Worm (Caenorhabditis elegans) whole organism, young adult: ENCODE measurements around the gene col-107.
A peak's percentile ranks its signal among the peaks of the same experiment; 100 is the strongest.

Experiments used
- B0336.3 ChIP-seq: fragments of 200-800 bp; sonication (Bioruptor generic); IDR thresholded peaks from 2 replicates; pipeline ENCODE4 v1.3.6; 2022; ENCODE audit warnings: missing genetic modification characterization, missing compliant biosample characterization
- F10E7.11 ChIP-seq: sonication (generic microtip); optimal IDR thresholded peaks from 2 replicates; lab custom pipeline; 2017; ENCODE audit warnings: mild to moderate bottlenecking, missing genetic modification characterization, moderate library complexity, missing compliant biosample characterization
- F23B12.7 ChIP-seq: sonication (generic microtip); optimal IDR thresholded peaks from 2 replicates; lab custom pipeline; 2017; ENCODE audit warnings: missing genetic modification characterization, mild to moderate bottlenecking, missing compliant biosample characterization, antibody characterized with exemption, moderate library complexity; ENCODE audit not compliant: insufficient read depth
- F49E8.2 ChIP-seq: sonication (generic microtip); optimal IDR thresholded peaks from 3 replicates; lab custom pipeline; 2017; ENCODE audit warnings: missing genetic modification characterization, mild to moderate bottlenecking, missing compliant biosample characterization, antibody characterized with exemption, moderate library complexity; ENCODE audit not compliant: insufficient read depth
- Y56A3A.18 ChIP-seq: fragments of 200-800 bp; sonication (Bioruptor generic); IDR thresholded peaks from 2 replicates; pipeline ENCODE4 v1.3.6; 2022; ENCODE audit warnings: missing genetic modification reagents, missing genetic modification characterization, missing compliant biosample characterization
- aptf-2 ChIP-seq: fragments of 200-800 bp; sonication (Bioruptor generic); conservative IDR thresholded peaks from 2 replicates; pipeline ENCODE4 v1.3.6; 2022; ENCODE audit warnings: missing genetic modification reagents, missing genetic modification characterization, missing compliant biosample characterization
- attf-5 ChIP-seq: fragments of 200-800 bp; sonication (Bioruptor generic); optimal IDR thresholded peaks from 2 replicates; lab custom pipeline; 2018; ENCODE audit warnings: mild to moderate bottlenecking, missing genetic modification characterization, missing compliant biosample characterization
- cebp-1 ChIP-seq, 2 experiments: fragments of 200-800 bp in 1 of 2; sonication (Bioruptor generic) in 1 of 2; sonication (generic microtip) in 1 of 2; IDR thresholded peaks in 1 of 2; optimal IDR thresholded peaks in 1 of 2; 2 replicates each; pipeline versions ENCODE4 v1.3.6 to Lab custom; 2017 to 2022; ENCODE audit warnings: missing compliant biosample characterization in 2 of 2, missing genetic modification characterization in 2 of 2, mild to moderate bottlenecking in 1 of 2, missing genetic modification reagents in 1 of 2, moderate library complexity in 1 of 2
- cebp-2 ChIP-seq: fragments of 200-800 bp; sonication (Bioruptor generic); IDR thresholded peaks from 2 replicates; pipeline ENCODE4 v1.3.6; 2022; ENCODE audit warnings: missing genetic modification characterization, missing compliant biosample characterization
- ceh-27 ChIP-seq: fragments of 200-800 bp; sonication (Bioruptor generic); optimal IDR thresholded peaks from 2 replicates; lab custom pipeline; 2018; ENCODE audit warnings: mild to moderate bottlenecking, missing genetic modification characterization, moderate library complexity, missing compliant biosample characterization
- ceh-91 ChIP-seq: fragments of 200-800 bp; sonication (Bioruptor generic); IDR thresholded peaks from 2 replicates; pipeline ENCODE4 v1.3.6; 2022; ENCODE audit warnings: missing genetic modification reagents, missing genetic modification characterization, missing compliant biosample characterization
- die-1 ChIP-seq: sonication (generic microtip); optimal IDR thresholded peaks from 2 replicates; lab custom pipeline; 2016; ENCODE audit warnings: missing genotype, mild to moderate bottlenecking, missing genetic modification characterization, missing compliant biosample characterization
- dpff-1 ChIP-seq: sonication (generic microtip); optimal IDR thresholded peaks from 2 replicates; lab custom pipeline; 2017; ENCODE audit warnings: mild to moderate bottlenecking, missing genetic modification characterization, missing compliant biosample characterization
- egl-18 ChIP-seq: fragments of 200-800 bp; sonication (Bioruptor generic); IDR thresholded peaks from 2 replicates; pipeline ENCODE4 v1.3.6; 2022; ENCODE audit warnings: missing genetic modification reagents, missing genetic modification characterization, missing compliant biosample characterization
- egl-44 ChIP-seq: fragments of 200-800 bp; sonication (Bioruptor generic); IDR thresholded peaks from 2 replicates; pipeline ENCODE4 v1.3.6; 2022; ENCODE audit warnings: missing genetic modification reagents, missing genetic modification characterization, missing compliant biosample characterization
- ets-4 ChIP-seq: fragments of 200-800 bp; sonication (Bioruptor generic); optimal IDR thresholded peaks from 2 replicates; lab custom pipeline; 2018; ENCODE audit warnings: mild to moderate bottlenecking, missing genetic modification characterization, missing compliant biosample characterization
- him-1 ChIP-seq: sonication (generic microtip); optimal IDR thresholded peaks from 2 replicates; lab custom pipeline; 2016; ENCODE audit warnings: missing genotype, missing genetic modification reagents, missing genetic modification characterization, missing compliant biosample characterization
- hlh-26 ChIP-seq: fragments of 200-800 bp; sonication (Bioruptor generic); conservative IDR thresholded peaks from 2 replicates; pipeline ENCODE4 v1.3.6; 2022; ENCODE audit warnings: missing genetic modification reagents, missing genetic modification characterization, missing compliant biosample characterization
- hmg-1.2 ChIP-seq: fragments of 200-800 bp; sonication (Bioruptor generic); IDR thresholded peaks from 2 replicates; pipeline ENCODE4 v1.3.6; 2022; ENCODE audit warnings: missing genetic modification reagents, missing genetic modification characterization, missing compliant biosample characterization
- hmg-20 ChIP-seq: fragments of 200-800 bp; sonication (Bioruptor generic); IDR thresholded peaks from 2 replicates; pipeline ENCODE4 v1.3.6; 2022; ENCODE audit warnings: missing genetic modification reagents, missing genetic modification characterization, missing compliant biosample characterization
- hrde-1 ChIP-seq: sonication (generic microtip); optimal IDR thresholded peaks from 2 replicates; lab custom pipeline; 2016; ENCODE audit warnings: missing genetic modification characterization, mild to moderate bottlenecking, missing compliant biosample characterization, moderate library complexity, missing genotype, missing genetic modification reagents, borderline replicate concordance
- hsf-1 ChIP-seq: fragments of 200-800 bp; sonication (Bioruptor generic); IDR thresholded peaks from 2 replicates; pipeline ENCODE4 v1.3.6; 2022; ENCODE audit warnings: missing genetic modification reagents, missing genetic modification characterization, missing compliant biosample characterization
- lag-1 ChIP-seq: fragments of 200-800 bp; sonication (Bioruptor generic); IDR thresholded peaks from 2 replicates; pipeline ENCODE4 v1.3.6; 2022; ENCODE audit warnings: missing genetic modification reagents, missing genetic modification characterization, missing compliant biosample characterization
- let-526 ChIP-seq: fragments of 200-800 bp; sonication (Bioruptor generic); IDR thresholded peaks from 2 replicates; pipeline ENCODE4 v1.3.6; 2022; ENCODE audit warnings: missing genetic modification reagents, missing genetic modification characterization, missing compliant biosample characterization
- lin-26 ChIP-seq: fragments of 200-800 bp; sonication (Bioruptor generic); IDR thresholded peaks from 2 replicates; pipeline ENCODE4 v1.3.6; 2022; ENCODE audit warnings: missing genetic modification reagents, missing genetic modification characterization, missing compliant biosample characterization
- lin-35 ChIP-seq, 3 experiments: fragments of 150-350 bp in 2 of 3; sonication (generic microtip) in 1 of 3; optimal IDR thresholded peaks; 2 replicates each; lab custom pipeline; 2014 to 2018; ENCODE audit warnings: missing biosample characterization in 3 of 3, missing genetic modification characterization in 3 of 3, missing genetic modification reagents in 3 of 3
- lin-54 ChIP-seq: fragments of 200-800 bp; sonication (Bioruptor generic); optimal IDR thresholded peaks from 2 replicates; lab custom pipeline; 2018; ENCODE audit warnings: mild to moderate bottlenecking, missing genetic modification characterization, missing compliant biosample characterization
- lsy-27 ChIP-seq: sonication (generic microtip); optimal IDR thresholded peaks from 2 replicates; lab custom pipeline; 2017; ENCODE audit warnings: missing genetic modification characterization, mild to moderate bottlenecking, missing compliant biosample characterization, antibody characterized with exemption, missing genotype, borderline replicate concordance; ENCODE audit not compliant: insufficient read depth
- mxl-1 ChIP-seq: sonication (generic microtip); optimal IDR thresholded peaks from 2 replicates; lab custom pipeline; 2016; ENCODE audit warnings: missing genetic modification characterization, missing compliant biosample characterization
- nfya-2 ChIP-seq: fragments of 200-800 bp; sonication (Bioruptor generic); IDR thresholded peaks from 2 replicates; pipeline ENCODE4 v1.3.6; 2022; ENCODE audit warnings: missing genetic modification reagents, missing genetic modification characterization, missing compliant biosample characterization
- nfyb-1 ChIP-seq: fragments of 200-800 bp; sonication (Bioruptor generic); IDR thresholded peaks from 2 replicates; pipeline ENCODE4 v1.3.6; 2022; ENCODE audit warnings: missing genetic modification reagents, missing genetic modification characterization, missing compliant biosample characterization
- nhr-120 ChIP-seq: fragments of 200-800 bp; sonication (Bioruptor generic); IDR thresholded peaks from 2 replicates; pipeline ENCODE4 v1.3.6; 2022; ENCODE audit warnings: missing genetic modification characterization, missing compliant biosample characterization
- nhr-80 ChIP-seq: sonication (generic microtip); optimal IDR thresholded peaks from 2 replicates; lab custom pipeline; 2016; ENCODE audit warnings: missing genetic modification characterization, missing compliant biosample characterization
- nhr-90 ChIP-seq: sonication (generic microtip); optimal IDR thresholded peaks from 2 replicates; lab custom pipeline; 2016; ENCODE audit warnings: missing genotype, mild to moderate bottlenecking, missing genetic modification characterization, missing compliant biosample characterization
- rcor-1 ChIP-seq: fragments of 200-800 bp; sonication (Bioruptor generic); IDR thresholded peaks from 2 replicates; pipeline ENCODE4 v1.3.6; 2022; ENCODE audit warnings: missing genetic modification reagents, missing genetic modification characterization, missing compliant biosample characterization
- sea-2 ChIP-seq: fragments of 200-800 bp; sonication (Bioruptor generic); IDR thresholded peaks from 2 replicates; pipeline ENCODE4 v1.3.6; 2022; ENCODE audit warnings: missing genetic modification characterization, missing compliant biosample characterization
- snpc-3.4 ChIP-seq: sonication (generic microtip); optimal IDR thresholded peaks from 2 replicates; lab custom pipeline; 2017; ENCODE audit warnings: missing genetic modification characterization, mild to moderate bottlenecking, missing compliant biosample characterization, antibody characterized with exemption, moderate library complexity, missing genotype, missing genetic modification reagents
- zfh-2 ChIP-seq: fragments of 200-800 bp; sonication (Bioruptor generic); conservative IDR thresholded peaks from 2 replicates; pipeline ENCODE4 v1.3.6; 2022; ENCODE audit warnings: missing genetic modification reagents, missing genetic modification characterization, missing compliant biosample characterization
- zim-3 ChIP-seq: sonication (generic microtip); optimal IDR thresholded peaks from 2 replicates; lab custom pipeline; 2017; ENCODE audit warnings: mild to moderate bottlenecking, missing genetic modification characterization, moderate library complexity, missing compliant biosample characterization
- ztf-18 ChIP-seq: sonication (generic microtip); optimal IDR thresholded peaks from 2 replicates; lab custom pipeline; 2016; ENCODE audit warnings: missing genotype, mild to moderate bottlenecking, missing genetic modification characterization, missing compliant biosample characterization
- ztf-25 ChIP-seq: fragments of 200-800 bp; sonication (Bioruptor generic); IDR thresholded peaks from 2 replicates; pipeline ENCODE4 v1.3.6; 2022; ENCODE audit warnings: missing genetic modification reagents, missing genetic modification characterization, missing compliant biosample characterization
- ztf-26 ChIP-seq: sonication (generic microtip); optimal IDR thresholded peaks from 2 replicates; lab custom pipeline; 2017; ENCODE audit warnings: missing genetic modification characterization, missing compliant biosample characterization
- ztf-3 ChIP-seq: fragments of 200-800 bp; sonication (Bioruptor generic); optimal IDR thresholded peaks from 2 replicates; lab custom pipeline; 2018; ENCODE audit warnings: mild to moderate bottlenecking, missing genetic modification characterization, missing compliant biosample characterization

Gene col-107

ce11 chrIV:1548457-1548861 lies at the start of gene col-107:
Gene col-107 (plus strand): TSS chrIV:1548721.
- TF ChIP-seq lin-54 = no peak
- TF ChIP-seq egl-18 (GFP tag; lab: Robert Waterston, UW) = no peak
- TF ChIP-seq rcor-1 (GFP tag; lab: Robert Waterston, UW) = no peak
- no peak for TF ChIP-seq snpc-3.4 (tag; lab: Kevin White, UChicago)
- no peak for TF ChIP-seq nhr-80 (tag; lab: Kevin White, UChicago)
- no peak for TF ChIP-seq ceh-91 (GFP tag; lab: Robert Waterston, UW)
- no peak for TF ChIP-seq nhr-90 (tag; lab: Kevin White, UChicago)
- no peak for TF ChIP-seq nfyb-1 (GFP tag; lab: Robert Waterston, UW)
- TF ChIP-seq ztf-26 (tag; lab: Kevin White, UChicago) = no peak
- TF ChIP-seq F10E7.11 (tag; lab: Kevin White, UChicago) = no peak

ce11 chrIV:1510241-1510640 lies 38.3 kb upstream of the col-107 start, which contains the start of gene txt-4:
Gene txt-4 (plus strand): TSS chrIV:1510564.
- TF ChIP-seq nhr-80 (tag; lab: Kevin White, UChicago) (peak; percentile 24), die-1 (tag; lab: Kevin White, UChicago) (no peak)

DNA sequence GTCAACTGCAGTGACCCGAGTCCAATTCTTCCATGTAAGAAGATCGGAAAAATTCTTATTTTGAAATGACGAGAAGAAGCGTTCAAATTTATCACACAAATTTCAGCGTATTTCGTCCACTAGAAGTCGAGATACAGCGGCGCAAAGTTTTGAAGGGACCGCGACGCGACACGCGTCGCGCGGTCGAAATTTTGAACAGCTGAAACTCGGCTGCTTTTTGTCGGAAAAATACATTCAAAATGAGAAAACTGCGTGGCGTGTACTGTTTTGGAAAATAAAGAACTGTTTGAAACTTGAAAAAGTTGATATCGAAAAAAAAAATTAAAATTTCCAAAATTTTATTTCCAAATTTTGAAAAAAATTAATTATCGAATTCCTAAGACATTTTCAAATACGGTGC lies 35.6 kb upstream of the col-107 start:
- TF ChIP-seq lsy-27 (tag; lab: Kevin White, UChicago) (no peak), ztf-25 (GFP tag; lab: Robert Waterston, UW) (no peak)

DNA sequence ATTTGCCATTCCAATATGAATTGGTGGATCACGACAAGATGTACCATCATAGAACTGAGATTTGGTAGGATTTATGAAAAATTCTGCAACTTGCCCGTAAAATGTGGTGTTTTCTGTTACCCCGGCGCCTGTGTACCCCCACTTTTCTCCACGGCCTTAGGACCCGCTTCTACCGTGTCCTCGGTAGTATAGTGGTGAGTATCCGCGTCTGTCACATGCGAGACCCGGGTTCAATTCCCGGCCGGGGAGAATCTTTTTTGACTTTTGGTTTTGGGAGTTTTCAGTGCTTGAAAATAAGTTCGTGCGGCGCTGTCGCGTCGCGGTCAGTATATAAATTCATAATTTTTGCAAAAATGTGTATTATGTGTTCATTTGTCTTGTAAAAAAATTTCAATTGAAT lies 34.1 kb upstream of the col-107 start:
- TF ChIP-seq zim-3 (tag; lab: Kevin White, UChicago) (no peak), aptf-2 (GFP tag; lab: Robert Waterston, UW) (no peak), dpff-1 (tag; lab: Kevin White, UChicago) (no peak), lin-26 (GFP tag; lab: Robert Waterston, UW) (peak; percentile 85), mxl-1 (tag; lab: Kevin White, UChicago) (peak; percentile 21), B0336.3 (GFP tag; lab: Robert Waterston, UW) (no peak), ceh-27 (GFP tag; lab: Kevin White, UChicago) (no peak), hrde-1 (tag; lab: Kevin White, UChicago) (no peak), let-526 (GFP tag; lab: Robert Waterston, UW) (no peak), ztf-3 (GFP tag; lab: Kevin White, UChicago) (no peak), cebp-2 (GFP tag; lab: Robert Waterston, UW) (no peak), lin-35 (GFP tag; optimal IDR thresholded peaks at IDR 0.05; lab: Kevin White, UChicago) (no peak), ets-4 (GFP tag; lab: Kevin White, UChicago) (no peak), egl-44 (GFP tag; lab: Robert Waterston, UW) (no peak), sea-2 (no peak), nhr-120 (GFP tag; lab: Robert Waterston, UW) (0 out of 2 replicates have a peak, but pooled peaks have one; percentile 59), hmg-1.2 (peak; percentile 46), F23B12.7 (tag; lab: Kevin White, UChicago) (peak; percentile 47), nfya-2 (GFP tag; lab: Robert Waterston, UW) (no peak), hlh-26 (GFP tag; lab: Robert Waterston, UW) (no peak), hmg-20 (GFP tag; lab: Robert Waterston, UW) (no peak), ztf-18 (tag; lab: Kevin White, UChicago) (peak; percentile 46), lag-1 (GFP tag; lab: Robert Waterston, UW) (no peak), zfh-2 (GFP tag; lab: Robert Waterston, UW) (0 out of 2 replicates have a peak, but pooled peaks have one; percentile 32), attf-5 (GFP tag; lab: Kevin White, UChicago) (peak; percentile 25), cebp-1 (GFP tag; IDR thresholded peaks at IDR 0.05; lab: Robert Waterston, UW) (no peak), cebp-1 (tag; optimal IDR thresholded peaks at IDR 0.05; lab: Kevin White, UChicago) (no peak), Y56A3A.18 (GFP tag; lab: Robert Waterston, UW) (no peak), hsf-1 (GFP tag; lab: Robert Waterston, UW) (no peak), F49E8.2 (tag; lab: Kevin White, UChicago) (peak; percentile 18), him-1 (tag; lab: Kevin White, UChicago) (peak; percentile 83)
